Worm (Caenorhabditis elegans) whole organism, L1 larva: ENCODE results near the gene idpp-13.

Experiments used
- C04F5.9 ChIP-seq: sonication (generic microtip); optimal IDR thresholded peaks from 2 replicates; lab custom pipeline; 2016; ENCODE audit warnings: missing genetic modification characterization, missing compliant biosample characterization
- aha-1 ChIP-seq: fragments of 150-350 bp; optimal IDR thresholded peaks from 2 replicates; lab custom pipeline; 2014; ENCODE audit warnings: missing biosample characterization, missing genetic modification characterization
- aly-2 ChIP-seq: fragments of 150-350 bp; optimal IDR thresholded peaks from 2 replicates; lab custom pipeline; 2014; ENCODE audit warnings: missing biosample characterization, missing genetic modification characterization
- blmp-1 ChIP-seq: fragments of 150-350 bp; optimal IDR thresholded peaks from 2 replicates; lab custom pipeline; 2014; ENCODE audit warnings: missing biosample characterization, missing genetic modification characterization
- ceh-8 ChIP-seq: fragments of 200-800 bp; sonication (Bioruptor generic); optimal IDR thresholded peaks from 2 replicates; lab custom pipeline; 2018; ENCODE audit warnings: mild to moderate bottlenecking, missing genetic modification characterization, moderate library complexity, missing compliant biosample characterization
- ceh-82 ChIP-seq, 3 experiments: fragments of 150-350 bp in 1 of 3; sonication (generic microtip) in 2 of 3; optimal IDR thresholded peaks; 2 replicates each; lab custom pipeline; 2014 to 2017; ENCODE audit warnings: missing biosample characterization in 3 of 3, missing genetic modification characterization in 3 of 3
- ceh-88 ChIP-seq: fragments of 200-800 bp; sonication (Bioruptor generic); IDR thresholded peaks from 2 replicates; pipeline ENCODE4 v1.3.6; 2022; ENCODE audit warnings: missing genetic modification characterization, missing compliant biosample characterization
- dpl-1 ChIP-seq, 3 experiments: fragments of 150-350 bp in 2 of 3; sonication (generic microtip) in 1 of 3; optimal IDR thresholded peaks; 2 replicates each; lab custom pipeline; 2014 to 2017; ENCODE audit warnings: missing biosample characterization in 3 of 3, missing genetic modification characterization in 3 of 3, missing genetic modification reagents in 3 of 3
- efl-1 ChIP-seq, 4 experiments: fragments of 150-350 bp; optimal IDR thresholded peaks in 3 of 4; peaks in 1 of 4; 1 replicate in 1 of 4; 2 replicates in 3 of 4; lab custom pipeline; 2014; ENCODE audit warnings: missing biosample characterization in 2 of 4, missing genetic modification characterization in 2 of 4, missing genetic modification reagents in 2 of 4
- egl-13 ChIP-seq: sonication (generic microtip); optimal IDR thresholded peaks from 2 replicates; lab custom pipeline; 2016; ENCODE audit warnings: missing genotype, missing genetic modification reagents, missing genetic modification characterization, missing compliant biosample characterization
- elt-3 ChIP-seq, 6 experiments: fragments of 150-350 bp in 1 of 6; sonication (generic microtip); optimal IDR thresholded peaks; 2 replicates each; lab custom pipeline; 2017 to 2018; ENCODE audit warnings: missing biosample characterization in 6 of 6, missing genetic modification characterization in 6 of 6, inconsistent platforms in 1 of 6
- ets-5 ChIP-seq: fragments of 200-800 bp; sonication (Bioruptor generic); IDR thresholded peaks from 2 replicates; pipeline ENCODE4 v1.3.6; 2022; ENCODE audit warnings: missing genetic modification characterization, missing compliant biosample characterization
- fkh-10 ChIP-seq: sonication (generic microtip); optimal IDR thresholded peaks from 2 replicates; lab custom pipeline; 2017; ENCODE audit warnings: missing biosample characterization, missing genetic modification reagents, missing genetic modification characterization
- fkh-8 ChIP-seq: sonication (generic microtip); optimal IDR thresholded peaks from 2 replicates; lab custom pipeline; 2016; ENCODE audit warnings: mild to moderate bottlenecking, missing genetic modification characterization, missing compliant biosample characterization
- fos-1 ChIP-seq: fragments of 150-350 bp; optimal IDR thresholded peaks from 2 replicates; lab custom pipeline; 2014; ENCODE audit warnings: missing biosample characterization, missing genetic modification characterization
- grh-1 ChIP-seq: fragments of 200-800 bp; sonication (Bioruptor generic); IDR thresholded peaks from 2 replicates; pipeline ENCODE4 v1.3.6; 2022; ENCODE audit warnings: missing genetic modification reagents, missing genetic modification characterization, missing compliant biosample characterization
- hlh-17 ChIP-seq: fragments of 200-800 bp; sonication (Bioruptor generic); optimal IDR thresholded peaks from 2 replicates; lab custom pipeline; 2018; ENCODE audit warnings: missing genetic modification characterization, mild to moderate bottlenecking, missing compliant biosample characterization, moderate library complexity, borderline replicate concordance
- isw-1 ChIP-seq: fragments of 200-800 bp; sonication (Bioruptor generic); IDR thresholded peaks from 2 replicates; pipeline ENCODE4 v1.3.6; 2022; ENCODE audit warnings: missing genetic modification characterization, missing compliant biosample characterization
- lin-13 ChIP-seq: fragments of 150-350 bp; optimal IDR thresholded peaks from 2 replicates; lab custom pipeline; 2014; ENCODE audit warnings: missing biosample characterization, missing genetic modification reagents, missing genetic modification characterization
- lin-14 ChIP-seq: fragments of 200-800 bp; sonication (Bioruptor generic); optimal IDR thresholded peaks from 2 replicates; lab custom pipeline; 2018; ENCODE audit warnings: mild to moderate bottlenecking, missing genetic modification characterization, moderate library complexity, missing compliant biosample characterization
- lsy-2 ChIP-seq, 2 experiments: fragments of 150-350 bp; optimal IDR thresholded peaks; 2 replicates each; lab custom pipeline; 2014; ENCODE audit warnings: missing biosample characterization in 2 of 2, missing genetic modification characterization in 2 of 2
- mep-1 ChIP-seq: fragments of 150-350 bp; optimal IDR thresholded peaks from 2 replicates; lab custom pipeline; 2014; ENCODE audit warnings: missing biosample characterization, missing genetic modification characterization
- nhr-11 ChIP-seq: fragments of 150-350 bp; optimal IDR thresholded peaks from 2 replicates; lab custom pipeline; 2014; ENCODE audit warnings: missing biosample characterization, missing genetic modification characterization
- nhr-19 ChIP-seq: fragments of 200-800 bp; sonication (Bioruptor generic); conservative IDR thresholded peaks from 2 replicates; pipeline ENCODE4 v1.3.6; 2022; ENCODE audit warnings: missing genetic modification characterization, missing compliant biosample characterization
- nhr-28 ChIP-seq: fragments of 150-350 bp; optimal IDR thresholded peaks from 2 replicates; lab custom pipeline; 2014; ENCODE audit warnings: missing biosample characterization, missing genetic modification characterization
- nhr-47 ChIP-seq: sonication (generic microtip); optimal IDR thresholded peaks from 2 replicates; lab custom pipeline; 2016; ENCODE audit warnings: mild to moderate bottlenecking, missing genetic modification characterization, moderate library complexity, missing compliant biosample characterization
- nhr-71 ChIP-seq: sonication (generic microtip); optimal IDR thresholded peaks from 2 replicates; lab custom pipeline; 2016; ENCODE audit warnings: mild to moderate bottlenecking, missing genetic modification characterization, moderate library complexity, missing compliant biosample characterization
- nhr-84 ChIP-seq: sonication (generic microtip); optimal IDR thresholded peaks from 2 replicates; lab custom pipeline; 2017; ENCODE audit warnings: missing biosample characterization, missing genetic modification characterization
- nhr-85 ChIP-seq: sonication (generic microtip); peaks from one replicate; lab custom pipeline; 2016; ENCODE audit warnings: missing genetic modification characterization, inconsistent platforms, missing compliant biosample characterization
- pag-3 ChIP-seq: sonication (generic microtip); optimal IDR thresholded peaks from 2 replicates; lab custom pipeline; 2017; ENCODE audit warnings: missing genetic modification characterization, mild to moderate bottlenecking, missing compliant biosample characterization, antibody characterized with exemption, borderline replicate concordance; ENCODE audit not compliant: insufficient read depth
- rnt-1 ChIP-seq: sonication (generic microtip); optimal IDR thresholded peaks from 2 replicates; lab custom pipeline; 2016; ENCODE audit warnings: mild to moderate bottlenecking, missing genetic modification characterization, moderate library complexity, missing compliant biosample characterization
- swsn-7 ChIP-seq: sonication (generic microtip); optimal IDR thresholded peaks from 2 replicates; lab custom pipeline; 2016; ENCODE audit warnings: missing genetic modification characterization, missing compliant biosample characterization
- unc-30 ChIP-seq: sonication (generic microtip); optimal IDR thresholded peaks from 2 replicates; lab custom pipeline; 2017; ENCODE audit warnings: missing biosample characterization, missing genetic modification characterization
- unc-86 ChIP-seq: sonication (generic microtip); optimal IDR thresholded peaks from 2 replicates; lab custom pipeline; 2016; ENCODE audit warnings: missing genetic modification characterization, missing compliant biosample characterization
- zip-4 ChIP-seq: fragments of 200-800 bp; sonication (Bioruptor generic); optimal IDR thresholded peaks from 2 replicates; lab custom pipeline; 2018; ENCODE audit warnings: mild to moderate bottlenecking, missing genetic modification characterization, moderate library complexity, missing compliant biosample characterization
- ztf-11 ChIP-seq, 2 experiments: sonication (generic microtip); optimal IDR thresholded peaks; 2 replicates each; lab custom pipeline; 2016 to 2017; ENCODE audit warnings: missing genetic modification characterization in 2 of 2, missing biosample characterization in 1 of 2, missing compliant biosample characterization in 1 of 2
- ztf-4 ChIP-seq: fragments of 150-350 bp; optimal IDR thresholded peaks from 2 replicates; lab custom pipeline; 2014; ENCODE audit warnings: missing biosample characterization, missing genetic modification characterization

The idpp-13 gene

DNA sequence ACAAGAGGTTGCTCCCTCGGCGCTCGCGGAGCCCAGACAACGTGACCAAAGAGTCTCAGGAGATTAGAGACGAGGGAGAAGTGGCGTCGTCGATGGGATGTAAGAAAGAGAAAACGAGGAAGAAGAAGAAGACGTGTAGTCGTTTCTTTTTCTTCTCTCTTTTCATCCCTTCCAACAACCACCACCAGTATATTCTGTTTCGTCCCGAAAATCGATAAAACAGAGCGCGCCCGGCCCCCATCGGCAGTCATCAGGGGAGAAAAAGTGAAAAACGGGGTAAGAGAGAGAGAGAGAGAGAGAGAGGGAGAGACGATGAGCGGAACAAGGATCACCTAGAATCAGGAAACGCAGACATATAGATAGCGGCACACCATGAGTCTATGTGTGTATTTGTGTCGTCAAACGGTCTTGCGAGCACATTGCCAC is 28.9 kb downstream of the idpp-13 start (continued):
- TF ChIP-seq nhr-28 (tag; lab: Kevin White, UChicago) = no peak
- no peak for TF ChIP-seq unc-30 (tag; lab: Kevin White, UChicago)

DNA sequence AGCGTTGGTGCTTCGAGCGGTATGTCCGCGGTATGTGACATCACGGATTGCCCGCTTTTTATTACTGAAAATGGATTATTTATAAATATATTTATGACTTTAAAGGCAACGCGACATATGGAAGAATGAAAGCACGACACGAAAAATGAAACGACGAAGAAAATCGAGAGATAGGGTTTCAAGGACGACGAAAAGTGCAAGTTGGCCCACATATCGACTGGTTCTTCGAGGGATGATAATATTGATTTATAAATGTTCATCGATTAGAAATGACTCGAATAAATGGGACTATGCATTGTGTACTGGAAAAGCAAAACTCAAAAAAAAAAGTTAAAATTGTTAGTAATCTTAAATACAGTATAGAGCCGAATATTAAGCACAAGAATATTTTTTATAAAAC is 30.1 kb downstream of the idpp-13 start, which contains the start of gene zer-1:
Gene zer-1, minus strand, starts transcription at position 68 of the 400 bp plus-strand sequence.
- TF ChIP-seq nhr-11 (tag; lab: Kevin White, UChicago) = no peak
- TF ChIP-seq fkh-8 (tag; lab: Kevin White, UChicago) = no peak
- peak in 1 of 6 experiments; percentile 5 for TF ChIP-seq elt-3 (tag; optimal IDR thresholded peaks at IDR 0.05; lab: Kevin White, UChicago)
- TF ChIP-seq ztf-11 (tag; optimal IDR thresholded peaks at IDR 0.05; lab: Kevin White, UChicago) = no peak
- TF ChIP-seq nhr-85 (tag; lab: Kevin White, UChicago) = peak; percentile 8
- no peak for TF ChIP-seq lin-13 (GFP tag; lab: Kevin White, UChicago)
- TF ChIP-seq ceh-82 (tag; optimal IDR thresholded peaks at IDR 0.05; lab: Kevin White, UChicago) = no peak
- no peak for TF ChIP-seq hlh-17 (GFP tag; lab: Kevin White, UChicago)
- TF ChIP-seq unc-86 (tag; lab: Kevin White, UChicago) = no peak
- peak; percentile 98 for TF ChIP-seq blmp-1
- TF ChIP-seq mep-1 (tag; lab: Kevin White, UChicago) = no peak
- no peak for TF ChIP-seq isw-1 (GFP tag; lab: Robert Waterston, UW)
- TF ChIP-seq nhr-19 (GFP tag; lab: Robert Waterston, UW) = no peak
- TF ChIP-seq ztf-4 = no peak
- no peak for TF ChIP-seq fkh-10 (GFP tag; lab: Kevin White, UChicago)

DNA sequence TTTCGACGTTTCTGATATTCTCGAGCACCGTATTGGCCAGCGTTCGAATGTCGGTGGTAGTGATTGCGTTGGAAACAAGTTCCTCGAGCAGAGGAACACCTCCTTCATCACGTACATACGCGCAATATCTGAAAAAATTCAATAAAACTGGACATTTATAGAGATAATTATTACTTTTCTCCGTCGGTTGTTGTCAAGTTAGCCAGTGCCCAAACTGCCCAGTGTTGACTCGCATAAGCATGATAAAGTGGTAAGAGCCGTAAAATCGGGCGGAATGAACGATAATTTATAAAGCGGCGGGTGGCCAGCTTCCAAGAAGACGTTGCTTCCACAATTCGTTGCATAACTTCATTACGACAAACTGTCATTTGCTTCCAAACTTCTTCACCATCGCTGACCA is 33.2 kb downstream of the idpp-13 start:
- no peak for TF ChIP-seq C04F5.9 (tag; lab: Kevin White, UChicago)
- TF ChIP-seq efl-1 (optimal IDR thresholded peaks at IDR 0.05; lab: Kevin White, UChicago) = no peak
- peak in 1 of 2 experiments; percentile 90 for TF ChIP-seq efl-1 (GFP tag; optimal IDR thresholded peaks at IDR 0.05 in 1 of 2; lab: Kevin White, UChicago)

DNA sequence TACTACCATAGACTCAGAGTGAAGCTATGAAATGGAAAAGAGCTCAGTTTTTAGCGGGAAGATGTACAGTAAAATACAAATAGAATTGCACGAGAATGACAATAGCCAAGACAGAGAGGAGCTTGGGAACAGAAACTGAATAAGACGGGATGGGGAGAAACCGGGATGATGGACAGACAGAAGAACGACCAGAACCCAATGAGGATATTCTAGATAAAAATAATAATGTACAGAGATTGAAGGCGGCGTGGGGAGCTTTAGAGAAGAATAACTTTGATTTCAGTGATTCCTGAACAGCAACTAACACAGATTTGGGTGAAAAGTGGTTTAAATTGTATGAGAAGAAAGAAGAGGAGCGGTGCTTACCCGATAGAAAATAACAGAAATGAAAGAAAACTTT is 35.3 kb downstream of the idpp-13 start:
- TF ChIP-seq efl-1 (optimal IDR thresholded peaks at IDR 0.05; lab: Kevin White, UChicago) (no peak), efl-1 (GFP tag; optimal IDR thresholded peaks at IDR 0.05 in 1 of 2; lab: Kevin White, UChicago) (peak in 1 of 2 experiments; percentile 23), lsy-2 (tag; optimal IDR thresholded peaks at IDR 0.05; lab: Kevin White, UChicago) (no peak), ets-5 (GFP tag; lab: Robert Waterston, UW) (no peak)

ce11 chrIII:880840-881239 is 36.0 kb downstream of the idpp-13 start:
- TF ChIP-seq nhr-47 (no peak), grh-1 (GFP tag; lab: Robert Waterston, UW) (no peak), efl-1 (optimal IDR thresholded peaks at IDR 0.05; lab: Kevin White, UChicago) (no peak), efl-1 (GFP tag; optimal IDR thresholded peaks at IDR 0.05 in 1 of 2; lab: Kevin White, UChicago) (peak in 1 of 2 experiments; percentile 57)

- TF ChIP-seq dpl-1 (GFP tag; optimal IDR thresholded peaks at IDR 0.05; lab: Kevin White, UChicago) (no peak), hlh-17 (GFP tag; lab: Kevin White, UChicago) (no peak), elt-3 (tag; optimal IDR thresholded peaks at IDR 0.05; lab: Kevin White, UChicago) (no peak), pag-3 (tag; lab: Kevin White, UChicago) (no peak), aha-1 (tag; lab: Kevin White, UChicago) (no peak), ceh-88 (GFP tag; lab: Robert Waterston, UW) (no peak), ceh-8 (GFP tag; lab: Kevin White, UChicago) (no peak), lsy-2 (tag; optimal IDR thresholded peaks at IDR 0.05; lab: Kevin White, UChicago) (no peak), swsn-7 (no peak), nhr-11 (tag; lab: Kevin White, UChicago) (no peak), nhr-85 (tag; lab: Kevin White, UChicago) (no peak), nhr-71 (tag; lab: Kevin White, UChicago) (no peak), aly-2 (tag; lab: Kevin White, UChicago) (no peak), fos-1 (tag; lab: Kevin White, UChicago) (no peak), rnt-1 (no peak), nhr-84 (tag; lab: Kevin White, UChicago) (no peak), mep-1 (tag; lab: Kevin White, UChicago) (no peak), egl-13 (tag; lab: Kevin White, UChicago) (no peak), lin-14 (GFP tag; lab: Kevin White, UChicago) (no peak), zip-4 (GFP tag; lab: Kevin White, UChicago) (no peak)
Measured at ce11 chrIII:879634-880033, 37.2 kb downstream of the idpp-13 start, which contains the start of the genes T24C4.5 and ucr-2.3. Gene T24C4.5 (minus strand): TSS chrIII:879734. Gene ucr-2.3 (plus strand): TSS chrIII:879860.
